Fruit fly (Drosophila melanogaster) whole organism, wandering third instar larva: Measurements from ENCODE around the gene Est-Q.

Source experiments
- Abd-B ChIP-seq: fragments of >200 bp; optimal IDR thresholded peaks from 2 replicates; lab custom pipeline; 2017; ENCODE audit warnings: missing biosample characterization, missing genetic modification characterization
- CG9705 ChIP-seq: fragments of 200-800 bp; sonication (Bioruptor generic); optimal IDR thresholded peaks from 2 replicates; lab custom pipeline; 2018; ENCODE audit warnings: missing biosample characterization, mild to moderate bottlenecking, missing genetic modification characterization
- Sp1 ChIP-seq: fragments of 200-800 bp; sonication (Bioruptor generic); optimal IDR thresholded peaks from 3 replicates; lab custom pipeline; 2019; ENCODE audit warnings: missing biosample characterization, mild to moderate bottlenecking, missing genetic modification characterization, moderate library complexity
- Vsx2 ChIP-seq: fragments of 200-300, 225-300 bp; sonication (Bioruptor generic); optimal IDR thresholded peaks from 2 replicates; lab custom pipeline; 2018; ENCODE audit warnings: missing biosample characterization, missing genetic modification characterization; ENCODE audit not compliant: partially characterized antibody
- br ChIP-seq: fragments of 200-800 bp; sonication (Bioruptor generic); optimal IDR thresholded peaks from 2 replicates; lab custom pipeline; 2016; ENCODE audit warnings: missing biosample characterization, missing genetic modification characterization
- fru ChIP-seq: fragments of 200-800 bp; sonication (Bioruptor generic); optimal IDR thresholded peaks from 3 replicates; lab custom pipeline; 2016; ENCODE audit warnings: missing biosample characterization, mild to moderate bottlenecking, missing genetic modification characterization
- sv ChIP-seq: fragments of 200-800 bp; sonication (Bioruptor generic); optimal IDR thresholded peaks from 3 replicates; lab custom pipeline; 2016; ENCODE audit warnings: missing biosample characterization, missing genetic modification characterization
- usp ChIP-seq: fragments of >200 bp; optimal IDR thresholded peaks from 2 replicates; lab custom pipeline; 2017; ENCODE audit warnings: missing biosample characterization, missing genetic modification characterization

The Est-Q gene

DNA sequence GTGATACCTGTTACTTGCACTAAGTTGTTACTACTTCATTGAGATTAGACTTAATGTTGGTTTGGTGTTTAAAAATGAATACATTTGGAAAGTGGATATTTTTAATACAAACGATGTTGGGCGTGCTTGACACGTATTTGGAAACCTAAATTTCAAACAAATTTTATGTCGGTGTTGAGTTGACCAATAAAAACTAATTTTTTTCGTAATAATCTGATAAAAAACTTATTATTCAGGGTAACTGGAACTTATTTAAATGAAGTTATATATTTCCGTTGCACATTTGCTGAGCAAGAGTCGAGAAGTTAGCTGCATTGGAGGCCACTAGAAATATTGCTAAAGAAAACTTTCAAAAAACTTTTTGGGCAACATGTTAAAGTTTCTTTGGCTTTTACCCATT is 40.8 kb downstream of the Est-Q start, which contains the start of gene CG33290:
CG33290 (plus strand) TSS at position 301 of the 400 bp plus-strand sequence.
- TF ChIP-seq CG9705 (GFP tag; lab: Kevin White, UChicago) (no peak), Abd-B (GFP tag; lab: Kevin White, UChicago) (no peak), Sp1 (GFP tag; lab: Kevin White, UChicago) (no peak), sv (GFP tag; lab: Kevin White, UChicago) (no peak), Vsx2 (GFP tag; lab: Kevin White, UChicago) (no peak), usp (no peak), fru (GFP tag; lab: Kevin White, UChicago) (no peak), br (no peak)
